Worm (Caenorhabditis elegans) whole organism, L3 larva: ENCODE data around the gene K07H8.5.

Experiments used
- aly-2 ChIP-seq: fragments of 150-350 bp; optimal IDR thresholded peaks from 2 replicates; lab custom pipeline; 2014; ENCODE audit warnings: missing biosample characterization, missing genetic modification characterization
- ama-1 ChIP-seq: fragments of 150-350 bp; optimal IDR thresholded peaks from 2 replicates; lab custom pipeline; 2018
- daf-12 ChIP-seq: fragments of 150-350 bp; optimal IDR thresholded peaks from 2 replicates; lab custom pipeline; 2014; ENCODE audit warnings: missing biosample characterization, missing genetic modification reagents, missing genetic modification characterization
- elt-1 ChIP-seq: fragments of 150-350 bp; optimal IDR thresholded peaks from 2 replicates; lab custom pipeline; 2014; ENCODE audit warnings: missing biosample characterization, missing genetic modification characterization
- fos-1 ChIP-seq: fragments of 150-350 bp; optimal IDR thresholded peaks from 2 replicates; lab custom pipeline; 2014; ENCODE audit warnings: missing biosample characterization, missing genetic modification characterization
- jun-1 ChIP-seq: fragments of 150-350 bp; optimal IDR thresholded peaks from 2 replicates; lab custom pipeline; 2014; ENCODE audit warnings: missing biosample characterization, missing genetic modification reagents, missing genetic modification characterization
- nhr-11 ChIP-seq: fragments of 150-350 bp; optimal IDR thresholded peaks from 2 replicates; lab custom pipeline; 2014; ENCODE audit warnings: missing biosample characterization, missing genetic modification characterization
- nhr-23 ChIP-seq: fragments of 150-350 bp; optimal IDR thresholded peaks from 2 replicates; lab custom pipeline; 2014; ENCODE audit warnings: missing biosample characterization, missing genetic modification reagents, missing genetic modification characterization
- pha-4 ChIP-seq: fragments of 150-350 bp; optimal IDR thresholded peaks from 2 replicates; lab custom pipeline; 2014; ENCODE audit warnings: missing biosample characterization, missing genetic modification reagents, missing genetic modification characterization
- pqm-1 ChIP-seq: fragments of 150-350 bp; optimal IDR thresholded peaks from 2 replicates; lab custom pipeline; 2017; ENCODE audit warnings: missing biosample characterization, missing genetic modification characterization, inconsistent platforms

- TF ChIP-seq nhr-11 (tag; lab: Kevin White, UChicago), result no peak
- no peak for TF ChIP-seq fos-1 (tag; lab: Kevin White, UChicago)
- no peak for TF ChIP-seq ama-1
- no peak for TF ChIP-seq daf-12 (tag; lab: Kevin White, UChicago)
- peak; percentile 17 for TF ChIP-seq nhr-23
- TF ChIP-seq pqm-1, result no peak
- no peak for TF ChIP-seq aly-2 (tag; lab: Kevin White, UChicago)
- peak; percentile 36 for TF ChIP-seq elt-1 (tag; lab: Kevin White, UChicago)
- TF ChIP-seq pha-4 (tag; lab: Kevin White, UChicago), result no peak
- TF ChIP-seq jun-1 (tag; lab: Kevin White, UChicago), result no peak
Measured at ce11 chrIV:8241312-8241833, 26.8 kb upstream of the K07H8.5 start.
